Fruit fly (Drosophila melanogaster) S2 (cell line): ENCODE data around the gene prage.

Experiments
- CG8478 ChIP-seq: fragments of >200 bp; optimal IDR thresholded peaks from 2 replicates; lab custom pipeline; 2018
- CTCF ChIP-seq, 2 experiments: fragments of >200 bp; optimal IDR thresholded peaks; 2 replicates each; lab custom pipeline; 2018

DNA sequence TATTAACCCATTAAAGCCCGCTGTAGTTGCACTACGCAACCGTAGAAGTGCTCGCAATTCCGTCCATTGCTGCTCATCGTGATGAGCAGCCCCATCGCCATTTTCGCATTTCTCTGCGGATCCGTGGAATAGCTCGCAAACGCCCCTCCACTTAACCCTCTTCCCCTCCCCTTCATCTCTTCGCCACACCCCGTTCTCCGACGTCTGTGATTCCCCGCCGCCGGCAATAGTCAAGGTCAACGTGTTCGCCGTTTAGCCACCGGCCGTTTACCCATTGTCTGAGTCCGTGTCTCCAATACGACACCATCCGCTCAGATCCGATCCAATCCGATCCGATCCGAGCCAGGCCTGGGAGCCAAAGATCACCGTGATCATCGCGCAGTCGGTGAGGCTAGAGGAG lies 72.9 kb downstream of the prage start:
- TF ChIP-seq CTCF (optimal IDR thresholded peaks at IDR 0.05; lab: Kevin White, UChicago) (no peak), CG8478 (lab: Kevin White, UChicago) (no peak)
